Fruit fly (Drosophila melanogaster): Measurements from ENCODE around the gene 5-HT2B.

The 5-HT2B gene

dm6 chr3R:8652731-8653130, 74.7 kb downstream of the 5-HT2B start, which contains the start of the genes Sys1 and Dhod (continued):
- peak; percentile 81 for TF ChIP-seq CG3919 (GFP tag; optimal IDR thresholded peaks at IDR 0.05)
- TF ChIP-seq Sox15 (GFP tag; optimal IDR thresholded peaks at IDR 0.05) = peak; percentile 65
- TF ChIP-seq CG3032 (tag; optimal IDR thresholded peaks at IDR 0.05) = peak; percentile 53
- peak; percentile 70 for TF ChIP-seq CG32006 (GFP tag; optimal IDR thresholded peaks at IDR 0.05)
- TF ChIP-seq CG6163 (GFP tag; IDR thresholded peaks at IDR 0.05) = peak; percentile 69; the same call in 2 of the 3 replicates
- TF ChIP-seq Gug (GFP tag; IDR thresholded peaks at IDR 0.05) = peak; percentile 67
- TF ChIP-seq net (GFP tag; optimal IDR thresholded peaks at IDR 0.05) = peak; percentile 61
- TF ChIP-seq CG6854 (GFP tag; optimal IDR thresholded peaks at IDR 0.05) = no peak
- peak; percentile 29 for TF ChIP-seq CG1621 (tag; optimal IDR thresholded peaks at IDR 0.05)
- peak; percentile 79 for TF ChIP-seq Met (GFP tag; optimal IDR thresholded peaks at IDR 0.05)
- no peak for TF ChIP-seq Blimp-1 (GFP tag; optimal IDR thresholded peaks at IDR 0.05)
- TF ChIP-seq dsx (GFP tag; optimal IDR thresholded peaks at IDR 0.05; ENCODE audit: poor library complexity, severe bottlenecking) = peak; percentile 25
- TF ChIP-seq CG11762 (GFP tag; optimal IDR thresholded peaks at IDR 0.05; ENCODE audit: insufficient read depth) = peak; percentile 37

DNA sequence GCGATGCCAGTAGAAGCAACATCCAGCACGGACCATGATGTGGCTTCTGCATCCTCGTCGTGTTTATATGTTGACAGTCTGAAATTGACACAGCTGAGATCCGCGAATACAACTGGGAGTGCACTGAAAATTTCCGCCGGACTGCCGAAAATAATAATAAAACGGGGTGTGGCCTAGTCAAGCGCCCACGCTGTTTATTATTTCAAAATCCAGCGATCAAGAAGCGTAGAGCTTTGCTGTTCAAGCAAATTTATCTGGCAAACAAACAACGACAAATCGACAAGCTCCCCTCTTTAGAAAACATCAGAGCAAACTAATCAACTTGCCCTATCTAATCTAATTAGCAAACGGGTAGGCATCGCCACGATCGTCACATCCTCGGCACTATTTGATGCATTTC, 76.1 kb downstream of the 5-HT2B start:
- TF ChIP-seq fkh (GFP tag; optimal IDR thresholded peaks at IDR 0.05) = peak; percentile 40
- no peak for TF ChIP-seq Smox (GFP tag; optimal IDR thresholded peaks at IDR 0.05)
- TF ChIP-seq svp (GFP tag) = no peak

- TF ChIP-seq Blimp-1 (GFP tag; optimal IDR thresholded peaks at IDR 0.05) = no peak
- no peak for TF ChIP-seq net (GFP tag; optimal IDR thresholded peaks at IDR 0.05)
- TF ChIP-seq Ets96B (tag; optimal IDR thresholded peaks at IDR 0.05) = no peak
Measured at dm6 chr3R:8654666-8655065, 76.7 kb downstream of the 5-HT2B start, which contains the start of gene CG42489. TSS of gene CG42489 (minus strand) at chr3R:8654766.

DNA sequence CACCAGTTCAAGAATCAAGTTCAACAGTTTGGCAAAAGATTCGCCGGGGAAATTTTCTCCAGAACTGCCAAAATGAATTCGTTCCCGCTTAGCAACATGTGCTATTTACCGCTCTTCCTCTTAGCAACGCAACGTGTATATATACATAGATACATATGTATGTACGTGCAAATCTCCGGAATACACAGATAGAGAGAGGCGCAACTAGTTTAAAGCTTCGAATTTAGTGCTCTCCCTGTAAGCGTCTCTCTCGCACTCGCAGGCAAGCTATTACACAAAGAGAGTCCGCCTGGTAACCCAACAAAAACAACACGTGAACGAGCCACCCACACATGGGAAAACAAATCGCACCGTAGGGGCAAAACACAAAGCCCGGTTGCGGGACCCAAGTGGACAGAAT, 80.7 kb downstream of the 5-HT2B start:
- peak; percentile 94 for TF ChIP-seq CG1621 (tag; optimal IDR thresholded peaks at IDR 0.05)
- TF ChIP-seq CG4318 (GFP tag; optimal IDR thresholded peaks at IDR 0.05) = no peak
- TF ChIP-seq CG16779 (tag; optimal IDR thresholded peaks at IDR 0.05) = peak; percentile 0
- no peak for TF ChIP-seq CG15336 (GFP tag; IDR thresholded peaks at IDR 0.05)
- peak; percentile 5; the same call in 1 of the 3 replicates for TF ChIP-seq eg (GFP tag; IDR thresholded peaks at IDR 0.05)
- no peak for TF ChIP-seq esn (GFP tag; optimal IDR thresholded peaks at IDR 0.05)

DNA sequence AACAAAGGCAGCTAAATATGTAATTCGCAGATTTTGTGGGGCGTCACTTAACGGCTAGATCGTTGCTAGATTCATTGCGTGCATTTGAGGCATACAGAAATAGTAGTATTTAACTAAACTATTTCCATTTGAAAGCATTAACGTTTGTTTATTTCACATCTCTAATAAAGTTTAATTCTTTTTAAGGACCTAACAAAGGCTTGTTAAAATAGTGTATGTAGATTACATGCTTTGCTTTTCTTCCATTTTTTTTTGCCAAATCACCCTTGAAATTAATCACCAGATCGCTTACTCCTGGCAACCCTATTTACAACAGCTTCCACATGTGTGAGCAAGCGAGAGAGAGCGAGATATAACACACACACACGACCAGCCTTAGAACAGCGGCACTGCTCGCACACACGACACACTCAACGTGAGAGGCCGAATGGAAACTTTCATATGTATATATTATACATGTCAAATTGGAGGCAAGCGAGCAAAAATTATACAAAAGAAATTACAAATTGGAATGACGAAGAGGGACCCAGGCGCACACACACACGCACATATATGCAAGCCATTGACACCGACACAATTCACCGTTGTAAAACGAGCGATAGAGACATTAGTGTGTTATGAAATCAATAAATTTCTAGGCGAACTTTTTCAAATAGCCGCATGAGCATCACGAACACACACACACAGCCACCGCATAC, 81.3 kb downstream of the 5-HT2B start:
- TF ChIP-seq CG8319 (GFP tag; optimal IDR thresholded peaks at IDR 0.05) (peak; percentile 12), net (GFP tag; optimal IDR thresholded peaks at IDR 0.05) (peak; percentile 63), CG16779 (tag; optimal IDR thresholded peaks at IDR 0.05) (peak; percentile 3), CG9139 (GFP tag; optimal IDR thresholded peaks at IDR 0.05) (peak; percentile 23), Hr38 (GFP tag; optimal IDR thresholded peaks at IDR 0.05) (no peak), vri (GFP tag; optimal IDR thresholded peaks at IDR 0.05) (peak; percentile 84), cyc (GFP tag; optimal IDR thresholded peaks at IDR 0.05) (peak; percentile 67), CG6276 (GFP tag; optimal IDR thresholded peaks at IDR 0.05) (no peak), CG6792 (GFP tag; optimal IDR thresholded peaks at IDR 0.05) (peak; percentile 36), Eip78C (GFP tag) (peak; percentile 92), CG8632 (GFP tag; optimal IDR thresholded peaks at IDR 0.05) (peak; percentile 48), Ets96B (tag; optimal IDR thresholded peaks at IDR 0.05) (peak; percentile 15), CG34406 (GFP tag; optimal IDR thresholded peaks at IDR 0.05) (peak; percentile 47), CG3919 (GFP tag; optimal IDR thresholded peaks at IDR 0.05) (peak; percentile 62), CG3032 (tag; optimal IDR thresholded peaks at IDR 0.05) (peak; percentile 21), CG11902 (GFP tag; optimal IDR thresholded peaks at IDR 0.05) (peak; percentile 2), Eip75B (GFP tag; optimal IDR thresholded peaks at IDR 0.05) (peak; percentile 74), achi (GFP tag; optimal IDR thresholded peaks at IDR 0.05) (peak; percentile 68), CG15336 (GFP tag; IDR thresholded peaks at IDR 0.05) (peak; percentile 54; the same call in 1 of the 2 replicates), salr (GFP tag; optimal IDR thresholded peaks at IDR 0.05) (peak in 1 of 2 experiments; percentile 38), CG6854 (GFP tag; optimal IDR thresholded peaks at IDR 0.05) (peak; percentile 40), fd85E (GFP tag; optimal IDR thresholded peaks at IDR 0.05) (no peak), Ets21C (GFP tag; optimal IDR thresholded peaks at IDR 0.05) (peak; percentile 57), OdsH (GFP tag; optimal IDR thresholded peaks at IDR 0.05) (peak; percentile 56), CG11762 (GFP tag; optimal IDR thresholded peaks at IDR 0.05; ENCODE audit: insufficient read depth) (peak; percentile 49), CG1621 (tag; optimal IDR thresholded peaks at IDR 0.05) (no peak), esn (GFP tag; optimal IDR thresholded peaks at IDR 0.05) (peak; percentile 80), Eip93F (GFP tag; optimal IDR thresholded peaks at IDR 0.05) (peak; percentile 62), CG7368 (GFP tag; optimal IDR thresholded peaks at IDR 0.05) (peak; percentile 45)

All from whole organism, prepupa.